Fruit fly (Drosophila melanogaster) whole organism, embryonic: Measurements from ENCODE around the gene AlkB.

Source experiments
- Asciz ChIP-seq: fragments of 200-800 bp; sonication (Bioruptor generic); optimal IDR thresholded peaks from 2 replicates; lab custom pipeline; 2017; ENCODE audit warnings: missing biosample characterization, mild to moderate bottlenecking, missing genetic modification characterization, missing genetic modification reagents
- CG10959 ChIP-seq: fragments of 200-800 bp; sonication (Bioruptor generic); IDR thresholded peaks from 2 replicates; pipeline ENCODE4 v1.3.6; 2022; ENCODE audit warnings: missing biosample characterization, missing genetic modification characterization
- CG11695 ChIP-seq: fragments of 200-800 bp; sonication (Bioruptor generic); IDR thresholded peaks from 3 replicates; pipeline ENCODE4 v1.3.6; 2022; ENCODE audit warnings: missing biosample characterization, missing genetic modification characterization
- CG13287 ChIP-seq: fragments of 200-800 bp; sonication (Bioruptor generic); IDR thresholded peaks from 2 replicates; pipeline ENCODE4 v1.3.6; 2022; ENCODE audit warnings: missing biosample characterization, missing genetic modification characterization; ENCODE audit not compliant: partially characterized antibody
- CG14667 ChIP-seq: fragments of 200-800 bp; sonication (Bioruptor generic); IDR thresholded peaks from 2 replicates; pipeline ENCODE4 v1.3.6; 2022; ENCODE audit warnings: missing biosample characterization, missing genetic modification characterization
- CG16779 ChIP-seq: fragments of 200-800 bp; sonication (Bioruptor generic); IDR thresholded peaks from 2 replicates; pipeline ENCODE4 v1.3.6; 2022; ENCODE audit warnings: missing biosample characterization, missing genetic modification characterization
- CG17186 ChIP-seq: fragments of 200-800 bp; sonication (Bioruptor generic); optimal IDR thresholded peaks from 3 replicates; lab custom pipeline; 2017; ENCODE audit warnings: missing biosample characterization, missing genetic modification reagents, missing genetic modification characterization
- CG32772 ChIP-seq: fragments of 200-800 bp; sonication (Bioruptor generic); IDR thresholded peaks from 2 replicates; pipeline ENCODE4 v1.3.6; 2022; ENCODE audit warnings: missing biosample characterization, missing genetic modification characterization
- CG3838 ChIP-seq: fragments of 200-800 bp; sonication (Bioruptor generic); optimal IDR thresholded peaks from 3 replicates; lab custom pipeline; 2016; ENCODE audit warnings: missing biosample characterization, missing genetic modification characterization
- CG4360 ChIP-seq: fragments of 200-800 bp; sonication (Bioruptor generic); IDR thresholded peaks from 2 replicates; pipeline ENCODE4 v1.3.6; 2022; ENCODE audit warnings: missing biosample characterization, missing genetic modification characterization
- CG4730 ChIP-seq: fragments of 200-800 bp; sonication (Bioruptor generic); IDR thresholded peaks from 2 replicates; pipeline ENCODE4 v1.3.6; 2022; ENCODE audit warnings: missing biosample characterization, missing genetic modification characterization
- CG6765 ChIP-seq: fragments of 200-800 bp; sonication (Bioruptor generic); optimal IDR thresholded peaks from 3 replicates; lab custom pipeline; 2017; ENCODE audit warnings: missing biosample characterization, mild to moderate bottlenecking, missing genetic modification characterization
- CG6791 ChIP-seq: fragments of 200-800 bp; sonication (Bioruptor generic); IDR thresholded peaks from 3 replicates; pipeline ENCODE4 v1.3.6; 2022; ENCODE audit warnings: missing biosample characterization, missing genetic modification characterization; ENCODE audit not compliant: partially characterized antibody
- CG7987 ChIP-seq: fragments of 200-800 bp; sonication (Bioruptor generic); optimal IDR thresholded peaks from 2 replicates; lab custom pipeline; 2018; ENCODE audit warnings: missing biosample characterization, mild to moderate bottlenecking, missing genetic modification characterization, moderate library complexity
- CG8478 ChIP-seq: fragments of >200 bp; optimal IDR thresholded peaks from 2 replicates; lab custom pipeline; 2018
- CG9876 ChIP-seq: fragments of 200-800 bp; sonication (Bioruptor generic); optimal IDR thresholded peaks from 2 replicates; lab custom pipeline; 2016; ENCODE audit warnings: missing biosample characterization, missing genetic modification characterization
- CoRest ChIP-seq: fragments of 200-800 bp; sonication (Bioruptor generic); optimal IDR thresholded peaks from 3 replicates; lab custom pipeline; 2018; ENCODE audit warnings: missing biosample characterization, mild to moderate bottlenecking, missing genetic modification characterization, moderate library complexity
- CrebB ChIP-seq: fragments of 200-800 bp; sonication (Bioruptor generic); optimal IDR thresholded peaks from 3 replicates; lab custom pipeline; 2018; ENCODE audit warnings: missing biosample characterization, mild to moderate bottlenecking, missing genetic modification characterization
- Dfd ChIP-seq, 2 experiments: fragments of >200 bp; optimal IDR thresholded peaks; 2 replicates each; lab custom pipeline; 2017; ENCODE audit warnings: missing biosample characterization in 2 of 2, missing genetic modification characterization in 2 of 2
- ERR ChIP-seq: fragments of 200-800 bp; sonication (Bioruptor generic); optimal IDR thresholded peaks from 2 replicates; lab custom pipeline; 2016; ENCODE audit warnings: missing biosample characterization, missing genetic modification characterization
- Ets65A ChIP-seq: fragments of 200-800 bp; sonication (Bioruptor generic); peaks from one replicate; lab custom pipeline; 2016; ENCODE audit warnings: missing biosample characterization, missing genetic modification characterization
- HLH3B ChIP-seq: fragments of 200-800 bp; sonication (Bioruptor generic); IDR thresholded peaks from 2 replicates; pipeline ENCODE4 v1.3.6; 2022; ENCODE audit warnings: missing biosample characterization, missing genetic modification characterization
- HLH4C ChIP-seq: fragments of 200-800 bp; sonication (Bioruptor generic); IDR thresholded peaks from 3 replicates; pipeline ENCODE4 v1.3.6; 2022; ENCODE audit warnings: missing biosample characterization, missing genetic modification characterization; ENCODE audit not compliant: partially characterized antibody
- Hey ChIP-seq: fragments of 200-800 bp; sonication (Bioruptor generic); optimal IDR thresholded peaks from 3 replicates; lab custom pipeline; 2018; ENCODE audit warnings: missing biosample characterization, mild to moderate bottlenecking, missing genetic modification characterization
- Jarid2 ChIP-seq: fragments of 200-800 bp; sonication (Bioruptor generic); optimal IDR thresholded peaks from 3 replicates; lab custom pipeline; 2017; ENCODE audit warnings: mild to moderate bottlenecking, missing biosample characterization, missing genetic modification reagents, missing genetic modification characterization
- Lpt ChIP-seq: fragments of >200 bp; optimal IDR thresholded peaks from 2 replicates; lab custom pipeline; 2018; ENCODE audit warnings: missing biosample characterization, missing genetic modification characterization
- Med ChIP-seq: fragments of 200-800 bp; sonication (Bioruptor generic); peaks from one replicate; lab custom pipeline; 2016; ENCODE audit warnings: missing biosample characterization, missing genetic modification characterization, mild to moderate bottlenecking, inconsistent platforms, moderate library complexity
- PHDP ChIP-seq: fragments of 200-800 bp; sonication (Bioruptor generic); optimal IDR thresholded peaks from 3 replicates; lab custom pipeline; 2018; ENCODE audit warnings: missing biosample characterization, mild to moderate bottlenecking, missing genetic modification characterization, moderate library complexity
- cg ChIP-seq: fragments of 200-800 bp; sonication (Bioruptor generic); optimal IDR thresholded peaks from 3 replicates; lab custom pipeline; 2019; ENCODE audit warnings: missing biosample characterization, mild to moderate bottlenecking, missing genetic modification characterization, moderate library complexity
- corto ChIP-seq: fragments of 200-800 bp; sonication (Bioruptor generic); optimal IDR thresholded peaks from 2 replicates; lab custom pipeline; 2016; ENCODE audit warnings: missing biosample characterization, mild to moderate bottlenecking, missing genetic modification characterization, moderate library complexity
- cwo ChIP-seq: fragments of 200-800 bp; sonication (Bioruptor generic); optimal IDR thresholded peaks from 3 replicates; lab custom pipeline; 2017; ENCODE audit warnings: missing biosample characterization, missing genetic modification characterization, mild to moderate bottlenecking, moderate library complexity, missing genetic modification reagents
- eve ChIP-seq, 2 experiments: fragments of >200 bp; optimal IDR thresholded peaks; 2 replicates each; lab custom pipeline; 2017; ENCODE audit warnings: missing biosample characterization in 2 of 2, missing genetic modification characterization in 2 of 2
- gce ChIP-seq: fragments of 200-800 bp; sonication (Bioruptor generic); IDR thresholded peaks from 3 replicates; pipeline ENCODE4 v1.3.6; 2022; ENCODE audit warnings: missing biosample characterization, missing genetic modification characterization
- hth ChIP-seq: fragments of >200 bp; optimal IDR thresholded peaks from 2 replicates; lab custom pipeline; 2017; ENCODE audit warnings: inconsistent platforms
- kay ChIP-seq: fragments of 200-800 bp; sonication (Bioruptor generic); optimal IDR thresholded peaks from 2 replicates; lab custom pipeline; 2016; ENCODE audit warnings: missing biosample characterization, missing genetic modification characterization
- lmd ChIP-seq: fragments of 200-800 bp; sonication (Bioruptor generic); IDR thresholded peaks from 2 replicates; pipeline ENCODE4 v1.3.6; 2022; ENCODE audit warnings: missing biosample characterization, missing genetic modification characterization
- lola ChIP-seq, 3 experiments: fragments of >200 bp in 2 of 3; fragments of 200-800 bp in 1 of 3; sonication (Bioruptor generic) in 1 of 3; optimal IDR thresholded peaks; 2 replicates each; lab custom pipeline; 2017 to 2019; ENCODE audit warnings: missing biosample characterization in 3 of 3, missing genetic modification characterization in 3 of 3, mild to moderate bottlenecking in 1 of 3, moderate library complexity in 1 of 3
- pho ChIP-seq: fragments of 200-800 bp; sonication (Bioruptor generic); optimal IDR thresholded peaks from 2 replicates; lab custom pipeline; 2016; ENCODE audit warnings: missing biosample characterization, missing genetic modification characterization
- prd ChIP-seq, 3 experiments: fragments of >200 bp in 2 of 3; fragments of 200-800 bp in 1 of 3; sonication (Bioruptor generic) in 1 of 3; optimal IDR thresholded peaks in 2 of 3; IDR thresholded peaks in 1 of 3; 2 replicates in 2 of 3; 3 replicates in 1 of 3; pipeline versions ENCODE4 v1.3.6 to Lab custom; 2017 to 2022; ENCODE audit warnings: missing biosample characterization in 1 of 3, missing genetic modification characterization in 1 of 3
- rib ChIP-seq: fragments of 200-800 bp; sonication (Bioruptor generic); IDR thresholded peaks from 2 replicates; pipeline ENCODE4 v1.3.6; 2022; ENCODE audit warnings: missing biosample characterization, missing genetic modification characterization
- ro ChIP-seq: fragments of 200-800 bp; sonication (Bioruptor generic); IDR thresholded peaks from 2 replicates; pipeline ENCODE4 v1.3.6; 2022; ENCODE audit warnings: missing biosample characterization, missing genetic modification characterization
- row ChIP-seq: fragments of 200-800 bp; sonication (Bioruptor generic); IDR thresholded peaks from 3 replicates; pipeline ENCODE4 v1.3.6; 2022; ENCODE audit warnings: missing biosample characterization, missing genetic modification characterization
- sens ChIP-seq: fragments of 200-800 bp; sonication (Bioruptor generic); peaks from one replicate; lab custom pipeline; 2016; ENCODE audit warnings: missing biosample characterization, missing genetic modification characterization
- sens-2 ChIP-seq: fragments of 200-800 bp; sonication (Bioruptor generic); IDR thresholded peaks from 2 replicates; pipeline ENCODE4 v1.3.6; 2022; ENCODE audit warnings: missing biosample characterization, missing genetic modification characterization
- sim ChIP-seq: fragments of 200-800 bp; sonication (Bioruptor generic); IDR thresholded peaks from 2 replicates; pipeline ENCODE4 v1.3.6; 2022; ENCODE audit warnings: missing biosample characterization, missing genetic modification characterization
- tio ChIP-seq: fragments of 200-800 bp; sonication (Bioruptor generic); optimal IDR thresholded peaks from 2 replicates; lab custom pipeline; 2017; ENCODE audit warnings: missing biosample characterization, missing genetic modification characterization, inconsistent platforms
- zf30C ChIP-seq: fragments of 200-800 bp; sonication (Bioruptor generic); optimal IDR thresholded peaks from 3 replicates; lab custom pipeline; 2018; ENCODE audit warnings: missing biosample characterization, mild to moderate bottlenecking, missing genetic modification characterization

AlkB gene

dm6 chrX:15812615-15812995 lies 46.7 kb downstream of the AlkB start:
- TF ChIP-seq eve (GFP tag; optimal IDR thresholded peaks at IDR 0.05; lab: Kevin White, UChicago) (peak in 1 of 2 experiments; percentile 14), CG16779 (GFP tag; lab: Robert Waterston, UW) (no peak), sens (GFP tag; lab: Kevin White, UChicago) (peak; percentile 68), zf30C (no peak), lola (GFP tag; optimal IDR thresholded peaks at IDR 0.05; lab: Kevin White, UChicago) (peak in 1 of 3 experiments; percentile 22), Med (GFP tag; lab: Kevin White, UChicago) (peak; percentile 71)

- TF ChIP-seq sens-2 = no peak
- TF ChIP-seq cwo (GFP tag; lab: Kevin White, UChicago) = no peak
- no peak for TF ChIP-seq eve (GFP tag; optimal IDR thresholded peaks at IDR 0.05; lab: Kevin White, UChicago)
- no peak for TF ChIP-seq CG14667 (GFP tag; lab: Robert Waterston, UW)
- no peak for TF ChIP-seq CG7987 (GFP tag; lab: Kevin White, UChicago)
- TF ChIP-seq CG6765 (GFP tag; lab: Kevin White, UChicago) = peak; percentile 56
- no peak for TF ChIP-seq sim
- no peak for TF ChIP-seq CG9876 (GFP tag; lab: Kevin White, UChicago)
- peak; percentile 99 for TF ChIP-seq cg (GFP tag; lab: Kevin White, UChicago)
- no peak for TF ChIP-seq CG17186 (GFP tag; lab: Kevin White, UChicago)
- no peak for TF ChIP-seq prd (optimal IDR thresholded peaks at IDR 0.05; lab: Kevin White, UChicago)
- TF ChIP-seq prd (GFP tag; IDR thresholded peaks at IDR 0.05; lab: Robert Waterston, UW) = 0 out of 3 replicates have a peak, but pooled peaks have one; percentile 16
- no peak for TF ChIP-seq pho (GFP tag; lab: Kevin White, UChicago)
- no peak for TF ChIP-seq CG3838 (GFP tag; lab: Kevin White, UChicago)
- peak; percentile 45 for TF ChIP-seq kay (GFP tag; lab: Kevin White, UChicago)
- peak; percentile 82 for TF ChIP-seq rib (GFP tag; lab: Robert Waterston, UW)
- peak; percentile 14; the same call in 1 of the 2 replicates for TF ChIP-seq HLH3B (GFP tag; lab: Robert Waterston, UW)
- peak; percentile 74 for TF ChIP-seq CG8478
- TF ChIP-seq tio = no peak
- TF ChIP-seq CG4730 (GFP tag; lab: Robert Waterston, UW) = no peak
- peak; percentile 54 for TF ChIP-seq corto (GFP tag; lab: Kevin White, UChicago)
- peak; percentile 49 for TF ChIP-seq Jarid2 (GFP tag; lab: Kevin White, UChicago)
- no peak for TF ChIP-seq lmd (GFP tag; lab: Robert Waterston, UW)
- TF ChIP-seq CG6791 (GFP tag; lab: Robert Waterston, UW) = no peak
- TF ChIP-seq PHDP (tag; lab: Kevin White, UChicago) = no peak
- no peak for TF ChIP-seq hth (lab: Kevin White, UChicago)
- TF ChIP-seq ro (GFP tag; lab: Robert Waterston, UW) = no peak
- TF ChIP-seq CG13287 (GFP tag; lab: Robert Waterston, UW) = peak; percentile 32; the same call in 1 of the 2 replicates
- TF ChIP-seq CG4360 = peak; percentile 98
- TF ChIP-seq CG32772 (GFP tag; lab: Robert Waterston, UW) = 0 out of 2 replicates have a peak, but pooled peaks have one; percentile 47
- TF ChIP-seq Ets65A = no peak
- TF ChIP-seq Asciz = no peak
- peak; percentile 8 for TF ChIP-seq Hey (tag; lab: Kevin White, UChicago)
- no peak for TF ChIP-seq CG11695 (GFP tag; lab: Robert Waterston, UW)
- TF ChIP-seq Med (GFP tag; lab: Kevin White, UChicago) = peak; percentile 32
- TF ChIP-seq row (GFP tag; lab: Robert Waterston, UW) = no peak
- no peak for TF ChIP-seq CG10959
- no peak for TF ChIP-seq CrebB (tag; lab: Kevin White, UChicago)
- no peak for TF ChIP-seq gce
- TF ChIP-seq ERR (GFP tag; lab: Kevin White, UChicago) = no peak
- TF ChIP-seq Dfd (GFP tag; optimal IDR thresholded peaks at IDR 0.05; lab: Kevin White, UChicago) = peak in 1 of 2 experiments; percentile 37
- TF ChIP-seq HLH4C (GFP tag; lab: Robert Waterston, UW) = no peak
- no peak for TF ChIP-seq Lpt
- no peak for TF ChIP-seq CoRest (tag; lab: Kevin White, UChicago)
These were observed 47.3 kb downstream of the AlkB start for dm6 chrX:15811666-15812614.
